Fruit fly (Drosophila melanogaster) ovary, adult (tissue): ENCODE data around the gene IntS2.

Source experiments
- CG17801 ChIP-seq: fragments of 200-800 bp; optimal IDR thresholded peaks from 2 replicates; lab custom pipeline; 2019; ENCODE audit warnings: missing biosample characterization, mild to moderate bottlenecking, missing genetic modification characterization, moderate library complexity; ENCODE audit not compliant: partially characterized antibody

The IntS2 gene

dm6 chrX:17629317-17629716 is 27.3 kb downstream of the IntS2 start, which contains the start of gene CG8326:
Gene CG8326 (minus strand): TSS chrX:17629492.
- TF ChIP-seq CG17801 (GFP tag; lab: Kevin White, UChicago) = no peak

dm6 chrX:17627090-17627992 is 29.3 kb downstream of the IntS2 start, which contains the start of gene stas:
Gene stas (minus strand): TSS chrX:17627895.
- peak; percentile 56 for TF ChIP-seq CG17801 (GFP tag; lab: Kevin White, UChicago)

dm6 chrX:17625833-17626232 is 30.8 kb downstream of the IntS2 start:
- peak; percentile 91 for TF ChIP-seq CG17801 (GFP tag; lab: Kevin White, UChicago)

DNA sequence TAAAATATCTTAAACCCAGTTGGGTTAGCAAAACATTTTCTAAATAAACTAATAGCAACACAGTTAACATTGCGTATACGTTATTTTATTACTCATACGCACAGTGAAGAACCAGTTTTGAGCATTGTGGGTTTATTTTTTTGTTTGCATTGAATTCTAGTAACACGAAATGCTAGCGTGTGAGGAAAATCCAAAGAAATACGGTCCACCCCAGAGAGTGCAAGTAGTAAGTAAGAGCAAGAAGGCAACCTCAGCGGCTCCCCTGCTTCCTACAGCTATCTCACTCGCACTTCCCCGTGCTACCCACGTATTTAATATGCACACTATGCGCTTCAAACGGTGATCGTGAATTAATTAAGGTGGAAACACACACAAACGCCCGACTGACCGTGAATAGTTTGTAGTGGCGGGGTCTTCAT is 31.6 kb downstream of the IntS2 start:
- peak; percentile 99 for TF ChIP-seq CG17801 (GFP tag; lab: Kevin White, UChicago)

dm6 chrX:17624223-17624982 is 32.2 kb downstream of the IntS2 start:
- TF ChIP-seq CG17801 (GFP tag; lab: Kevin White, UChicago) = no peak

DNA sequence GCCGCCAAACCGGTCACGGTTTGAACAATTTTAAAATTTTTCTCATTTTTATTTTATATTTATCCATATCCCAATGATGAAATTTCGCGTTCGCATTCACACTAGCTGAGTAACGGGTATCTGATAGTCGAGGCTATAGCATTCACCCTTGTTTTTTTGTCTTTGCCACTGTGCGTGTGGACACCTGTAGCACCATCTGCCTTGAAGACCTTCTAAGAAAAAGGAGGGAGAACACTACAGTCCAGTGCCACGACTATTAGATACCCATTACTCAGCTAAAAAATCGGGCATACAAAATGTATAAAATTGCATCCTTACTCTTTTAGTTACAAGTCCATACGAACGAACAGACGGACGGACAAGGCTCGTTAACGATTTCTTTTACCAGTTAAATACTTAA is 34.4 kb downstream of the IntS2 start:
- no peak for TF ChIP-seq CG17801 (GFP tag; lab: Kevin White, UChicago)

dm6 chrX:17611455-17611854 is 45.2 kb downstream of the IntS2 start:
- TF ChIP-seq CG17801 (GFP tag; lab: Kevin White, UChicago) = no peak
